Worm (Caenorhabditis elegans) whole organism, L4 larva: ENCODE results near the gene T08D10.4.
A peak's percentile ranks its signal among the peaks of the same experiment; 100 is the strongest.

Experiments used
- F26F4.8 ChIP-seq: fragments of 200-800 bp; sonication (Bioruptor generic); conservative IDR thresholded peaks from 2 replicates; pipeline ENCODE4 v1.3.6; 2022; ENCODE audit warnings: missing genetic modification characterization, missing compliant biosample characterization
- F44E2.7 ChIP-seq: fragments of 200-800 bp; sonication (Bioruptor generic); IDR thresholded peaks from 2 replicates; pipeline ENCODE4 v2.1.2; 2022; ENCODE audit warnings: missing genetic modification characterization, missing compliant biosample characterization
- Y105C5A.15 ChIP-seq: fragments of 200-800 bp; sonication (Bioruptor generic); IDR thresholded peaks from 2 replicates; pipeline ENCODE4 v1.3.6; 2022; ENCODE audit warnings: missing genetic modification characterization, missing compliant biosample characterization
- Y48G9A.11 ChIP-seq: fragments of 200-800 bp; sonication (Bioruptor generic); IDR thresholded peaks from 2 replicates; pipeline ENCODE4 v1.3.6; 2022; ENCODE audit warnings: missing genetic modification reagents, missing genetic modification characterization, missing compliant biosample characterization
- aha-1 ChIP-seq: fragments of 150-350 bp; peaks from one replicate; lab custom pipeline; 2014; ENCODE audit warnings: missing biosample characterization, missing genetic modification characterization
- aly-2 ChIP-seq: sonication (generic microtip); optimal IDR thresholded peaks from 2 replicates; lab custom pipeline; 2018; ENCODE audit warnings: missing biosample characterization, missing genetic modification characterization
- ama-1 ChIP-seq: fragments of 150-350 bp; optimal IDR thresholded peaks from 2 replicates; lab custom pipeline; 2014; ENCODE audit warnings: inconsistent platforms, mixed read lengths
- daf-16 ChIP-seq, 3 experiments: sonication (generic microtip); optimal IDR thresholded peaks; 2 replicates each; lab custom pipeline; 2016 to 2017; ENCODE audit warnings: missing genetic modification characterization in 3 of 3, missing genetic modification reagents in 3 of 3, mild to moderate bottlenecking in 2 of 3, missing compliant biosample characterization in 2 of 3, missing biosample characterization in 1 of 3, moderate library complexity in 1 of 3
- dmd-6 ChIP-seq: fragments of 200-800 bp; sonication (Bioruptor generic); IDR thresholded peaks from 2 replicates; pipeline ENCODE4 v1.3.6; 2022; ENCODE audit warnings: missing genetic modification reagents, missing genetic modification characterization, missing compliant biosample characterization
- dmd-8 ChIP-seq: fragments of 200-800 bp; sonication (Bioruptor generic); IDR thresholded peaks from 2 replicates; pipeline ENCODE4 v1.3.6; 2022; ENCODE audit warnings: missing genetic modification characterization, missing compliant biosample characterization
- duxl-1 ChIP-seq: sonication (generic microtip); optimal IDR thresholded peaks from 2 replicates; lab custom pipeline; 2016; ENCODE audit warnings: mild to moderate bottlenecking, missing genetic modification characterization, moderate library complexity, missing compliant biosample characterization; ENCODE audit not compliant: poor library complexity
- dve-1 ChIP-seq: sonication (generic microtip); optimal IDR thresholded peaks from 2 replicates; lab custom pipeline; 2017; ENCODE audit warnings: antibody characterized with exemption, mild to moderate bottlenecking, missing genetic modification characterization, missing compliant biosample characterization; ENCODE audit not compliant: insufficient read depth
- egl-27 ChIP-seq: sonication (generic microtip); optimal IDR thresholded peaks from 3 replicates; lab custom pipeline; 2017; ENCODE audit warnings: missing biosample characterization, missing genetic modification reagents, missing genetic modification characterization
- hif-1 ChIP-seq, 2 experiments: sonication (generic microtip); optimal IDR thresholded peaks; 2 replicates each; lab custom pipeline; 2016 to 2017; ENCODE audit warnings: missing compliant biosample characterization in 2 of 2, missing genetic modification characterization in 2 of 2, missing genetic modification reagents in 2 of 2, missing genotype in 2 of 2, mild to moderate bottlenecking in 1 of 2
- hlh-11 ChIP-seq: fragments of 200-800 bp; sonication (Bioruptor generic); optimal IDR thresholded peaks from 2 replicates; lab custom pipeline; 2018; ENCODE audit warnings: mild to moderate bottlenecking, missing genetic modification characterization, missing compliant biosample characterization
- lin-1 ChIP-seq: fragments of 200-800 bp; sonication (Bioruptor generic); IDR thresholded peaks from 2 replicates; pipeline ENCODE4 v1.3.6; 2022; ENCODE audit warnings: missing genetic modification reagents, missing genetic modification characterization, missing compliant biosample characterization
- lin-29 ChIP-seq: fragments of 200-800 bp; sonication (Bioruptor generic); IDR thresholded peaks from 2 replicates; pipeline ENCODE4 v1.3.6; 2022; ENCODE audit warnings: missing genetic modification reagents, missing genetic modification characterization, missing compliant biosample characterization
- lin-38 ChIP-seq: fragments of 200-800 bp; sonication (Bioruptor generic); IDR thresholded peaks from 2 replicates; pipeline ENCODE4 v1.3.6; 2022; ENCODE audit warnings: missing genetic modification reagents, missing genetic modification characterization, missing compliant biosample characterization
- lsy-2 ChIP-seq, 2 experiments: fragments of 150-350 bp in 1 of 2; sonication (generic microtip) in 1 of 2; optimal IDR thresholded peaks; 2 replicates each; lab custom pipeline; 2014 to 2017; ENCODE audit warnings: missing biosample characterization in 2 of 2, missing genetic modification characterization in 2 of 2
- mep-1 ChIP-seq: fragments of 150-350 bp; sonication (generic microtip); optimal IDR thresholded peaks from 3 replicates; lab custom pipeline; 2014; ENCODE audit warnings: missing biosample characterization, missing genetic modification characterization
- nhr-102 ChIP-seq: sonication (generic microtip); optimal IDR thresholded peaks from 2 replicates; lab custom pipeline; 2016; ENCODE audit warnings: mild to moderate bottlenecking, missing genetic modification characterization, moderate library complexity, missing compliant biosample characterization
- nhr-25 ChIP-seq: sonication (generic microtip); optimal IDR thresholded peaks from 2 replicates; lab custom pipeline; 2017; ENCODE audit warnings: missing genetic modification characterization, mild to moderate bottlenecking, missing compliant biosample characterization, antibody characterized with exemption, moderate library complexity, borderline replicate concordance; ENCODE audit not compliant: insufficient read depth
- nhr-28 ChIP-seq: fragments of 150-350 bp; optimal IDR thresholded peaks from 2 replicates; lab custom pipeline; 2014; ENCODE audit warnings: missing biosample characterization, missing genetic modification characterization
- nhr-42 ChIP-seq: fragments of 200-800 bp; sonication (Bioruptor generic); IDR thresholded peaks from 2 replicates; pipeline ENCODE4 v1.3.6; 2022; ENCODE audit warnings: missing genetic modification characterization, missing compliant biosample characterization
- nhr-48 ChIP-seq: sonication (generic microtip); optimal IDR thresholded peaks from 2 replicates; lab custom pipeline; 2016; ENCODE audit warnings: mild to moderate bottlenecking, missing genetic modification characterization, missing compliant biosample characterization
- nhr-6 ChIP-seq: fragments of 150-350 bp; optimal IDR thresholded peaks from 2 replicates; lab custom pipeline; 2014; ENCODE audit warnings: missing biosample characterization, missing genetic modification characterization
- nhr-76 ChIP-seq: fragments of 150-350 bp; optimal IDR thresholded peaks from 2 replicates; lab custom pipeline; 2014; ENCODE audit warnings: missing biosample characterization, missing genetic modification characterization
- pha-4 ChIP-seq, 2 experiments: fragments of 150-350 bp in 1 of 2; fragments of 200-800 bp in 1 of 2; sonication (Bioruptor generic) in 1 of 2; IDR thresholded peaks in 1 of 2; optimal IDR thresholded peaks in 1 of 2; 2 replicates each; pipeline versions ENCODE4 v1.3.6 to Lab custom; 2014 to 2022; ENCODE audit warnings: missing genetic modification characterization in 2 of 2, missing genetic modification reagents in 2 of 2, missing biosample characterization in 1 of 2, missing compliant biosample characterization in 1 of 2
- php-3 ChIP-seq: fragments of 200-800 bp; sonication (Bioruptor generic); IDR thresholded peaks from 2 replicates; pipeline ENCODE4 v1.3.6; 2022; ENCODE audit warnings: missing genetic modification reagents, missing genetic modification characterization, missing compliant biosample characterization
- pqm-1 ChIP-seq: sonication (generic microtip); optimal IDR thresholded peaks from 2 replicates; lab custom pipeline; 2017; ENCODE audit warnings: missing biosample characterization, missing genetic modification characterization
- rbr-2 ChIP-seq: sonication (generic microtip); optimal IDR thresholded peaks from 2 replicates; lab custom pipeline; 2016; ENCODE audit warnings: missing genotype, missing genetic modification characterization, missing compliant biosample characterization
- saeg-2 ChIP-seq: fragments of 200-800 bp; sonication (Bioruptor generic); IDR thresholded peaks from 2 replicates; pipeline ENCODE4 v1.3.6; 2022; ENCODE audit warnings: missing genetic modification reagents, missing genetic modification characterization, missing compliant biosample characterization
- tra-1 ChIP-seq: fragments of 200-800 bp; sonication (Bioruptor generic); IDR thresholded peaks from 2 replicates; pipeline ENCODE4 v1.3.6; 2022; ENCODE audit warnings: missing genetic modification reagents, missing genetic modification characterization, missing compliant biosample characterization
- unc-62 ChIP-seq, 3 experiments: fragments of 150-350 bp in 1 of 3; sonication (generic microtip); optimal IDR thresholded peaks in 2 of 3; peaks in 1 of 3; 1 replicate in 1 of 3; 2 replicates in 2 of 3; lab custom pipeline; 2014 to 2017; ENCODE audit warnings: missing biosample characterization in 3 of 3, missing genetic modification characterization in 3 of 3, missing genetic modification reagents in 3 of 3, missing genotype in 1 of 3
- zfp-3 ChIP-seq: fragments of 200-800 bp; sonication (Bioruptor generic); conservative IDR thresholded peaks from 2 replicates; pipeline ENCODE4 v1.3.6; 2022; ENCODE audit warnings: missing genetic modification reagents, missing genetic modification characterization, missing compliant biosample characterization
- zip-11 ChIP-seq: fragments of 200-800 bp; sonication (Bioruptor generic); IDR thresholded peaks from 2 replicates; pipeline ENCODE4 v1.3.6; 2022; ENCODE audit warnings: missing genetic modification characterization, missing compliant biosample characterization
- ztf-11 ChIP-seq: fragments of 150-350 bp; optimal IDR thresholded peaks from 2 replicates; lab custom pipeline; 2014; ENCODE audit warnings: missing biosample characterization, missing genetic modification characterization

The T08D10.4 gene

DNA sequence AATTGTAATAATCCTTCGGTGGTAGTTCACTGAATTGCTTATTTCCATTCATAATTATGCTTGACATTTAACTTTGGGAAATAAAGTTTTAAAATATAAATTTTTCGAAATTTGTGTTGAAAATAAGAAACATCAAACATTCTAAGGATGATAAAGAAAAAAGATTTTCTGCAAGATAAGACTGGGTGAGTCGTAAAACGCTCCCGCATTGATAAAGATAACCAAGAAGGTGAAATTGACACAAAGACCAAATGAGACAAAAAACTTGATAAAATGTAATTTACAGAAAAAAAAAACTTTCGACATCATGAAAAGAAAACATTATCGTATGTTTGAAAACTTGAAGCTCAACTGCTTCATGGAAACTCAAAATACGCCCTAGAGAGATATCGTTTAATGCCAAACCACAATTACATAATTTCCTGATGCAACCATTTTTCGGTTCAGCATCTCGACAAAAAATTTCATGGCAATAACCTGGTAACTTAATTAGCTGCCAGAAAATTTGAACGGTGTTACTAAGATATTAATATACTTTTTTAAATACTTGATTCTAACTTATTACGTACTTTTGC is 15.0 kb upstream of the T08D10.4 start:
- TF ChIP-seq nhr-6 (no peak), nhr-28 (peak; percentile 81), lin-1 (GFP tag; lab: Robert Waterston, UW) (peak; percentile 16), Y48G9A.11 (GFP tag; lab: Robert Waterston, UW) (0 out of 2 replicates have a peak, but pooled peaks have one; percentile 43), nhr-76 (tag; lab: Kevin White, UChicago) (no peak), mep-1 (tag; lab: Kevin White, UChicago) (peak; percentile 21), nhr-48 (tag; lab: Kevin White, UChicago) (peak; percentile 7), hif-1 (tag; optimal IDR thresholded peaks at IDR 0.05; lab: Kevin White, UChicago) (peak in 1 of 2 experiments; percentile 65), unc-62 (GFP tag; optimal IDR thresholded peaks at IDR 0.05 in 1 of 2; lab: Kevin White, UChicago) (peak in 1 of 2 experiments; percentile 70), unc-62 (tag; optimal IDR thresholded peaks at IDR 0.05; lab: Kevin White, UChicago) (no peak), pha-4 (GFP tag; IDR thresholded peaks at IDR 0.05; lab: Robert Waterston, UW) (no peak), pha-4 (tag; optimal IDR thresholded peaks at IDR 0.05; lab: Kevin White, UChicago) (no peak), aly-2 (tag; lab: Kevin White, UChicago) (no peak), nhr-42 (GFP tag; lab: Robert Waterston, UW) (peak; percentile 31; the same call in 1 of the 2 replicates), hlh-11 (peak; percentile 56), F26F4.8 (no peak), Y105C5A.15 (GFP tag; lab: Robert Waterston, UW) (no peak), ama-1 (peak; percentile 15), tra-1 (GFP tag; lab: Robert Waterston, UW) (peak; percentile 61), dmd-6 (GFP tag; lab: Robert Waterston, UW) (peak; percentile 77), F44E2.7 (GFP tag; lab: Robert Waterston, UW) (no peak), nhr-102 (peak; percentile 26), zfp-3 (GFP tag; lab: Robert Waterston, UW) (peak; percentile 84), pqm-1 (tag; lab: Kevin White, UChicago) (peak; percentile 78), lsy-2 (tag; optimal IDR thresholded peaks at IDR 0.05; lab: Kevin White, UChicago) (peak in 1 of 2 experiments; percentile 20), dve-1 (tag; lab: Kevin White, UChicago) (peak; percentile 81), nhr-25 (tag; lab: Kevin White, UChicago) (peak; percentile 6), dmd-8 (GFP tag; lab: Robert Waterston, UW) (no peak), aha-1 (peak; percentile 46), saeg-2 (GFP tag; lab: Robert Waterston, UW) (0 out of 2 replicates have a peak, but pooled peaks have one; percentile 19), php-3 (GFP tag; lab: Robert Waterston, UW) (peak; percentile 83), daf-16 (GFP tag; optimal IDR thresholded peaks at IDR 0.05; lab: Kevin White, UChicago) (no peak), daf-16 (tag; optimal IDR thresholded peaks at IDR 0.05; lab: Kevin White, UChicago) (peak; percentile 80), lin-38 (GFP tag; lab: Robert Waterston, UW) (0 out of 2 replicates have a peak, but pooled peaks have one; percentile 29), duxl-1 (peak; percentile 12)

- TF ChIP-seq ama-1 (peak; percentile 57), ztf-11 (tag; lab: Kevin White, UChicago) (no peak), zip-11 (GFP tag; lab: Robert Waterston, UW) (no peak), unc-62 (GFP tag; optimal IDR thresholded peaks at IDR 0.05 in 1 of 2; lab: Kevin White, UChicago) (no peak), unc-62 (tag; optimal IDR thresholded peaks at IDR 0.05; lab: Kevin White, UChicago) (no peak), aha-1 (peak; percentile 96), rbr-2 (tag; lab: Kevin White, UChicago) (no peak), egl-27 (no peak), mep-1 (tag; lab: Kevin White, UChicago) (no peak), lin-29 (no peak)
- TF ChIP-seq, all 104 proteins: peak for 2
Measured at ce11 chrX:11967034-11967433, 13.9 kb upstream of the T08D10.4 start.
